Worm (Caenorhabditis elegans) whole organism, L1 larva: Measurements from ENCODE around the gene Y8A9A.2.

Experiments used
- ceh-8 ChIP-seq: fragments of 200-800 bp; sonication (Bioruptor generic); optimal IDR thresholded peaks from 2 replicates; lab custom pipeline; 2018; ENCODE audit warnings: mild to moderate bottlenecking, missing genetic modification characterization, moderate library complexity, missing compliant biosample characterization
- lin-39 ChIP-seq: fragments of 150-350 bp; optimal IDR thresholded peaks from 2 replicates; lab custom pipeline; 2014; ENCODE audit warnings: missing biosample characterization, missing genetic modification reagents, missing genetic modification characterization
- lsy-2 ChIP-seq, 2 experiments: fragments of 150-350 bp; optimal IDR thresholded peaks; 2 replicates each; lab custom pipeline; 2014; ENCODE audit warnings: missing biosample characterization in 2 of 2, missing genetic modification characterization in 2 of 2
- mdl-1 ChIP-seq, 2 experiments: fragments of 150-350 bp; optimal IDR thresholded peaks; 2 replicates each; lab custom pipeline; 2014 to 2017; ENCODE audit warnings: missing biosample characterization in 2 of 2, missing genetic modification characterization in 2 of 2, inconsistent platforms in 1 of 2
- mep-1 ChIP-seq: fragments of 150-350 bp; optimal IDR thresholded peaks from 2 replicates; lab custom pipeline; 2014; ENCODE audit warnings: missing biosample characterization, missing genetic modification characterization
- nhr-11 ChIP-seq: fragments of 150-350 bp; optimal IDR thresholded peaks from 2 replicates; lab custom pipeline; 2014; ENCODE audit warnings: missing biosample characterization, missing genetic modification characterization
- nhr-90 ChIP-seq: sonication (generic microtip); optimal IDR thresholded peaks from 2 replicates; lab custom pipeline; 2016; ENCODE audit warnings: mild to moderate bottlenecking, missing genetic modification characterization, missing compliant biosample characterization; ENCODE audit not compliant: poor library complexity
- vab-15 ChIP-seq: sonication (generic microtip); optimal IDR thresholded peaks from 2 replicates; lab custom pipeline; 2017; ENCODE audit warnings: missing genotype, mild to moderate bottlenecking, missing genetic modification characterization, missing compliant biosample characterization

- no peak for TF ChIP-seq lin-39 (tag; lab: Kevin White, UChicago)
- no peak for TF ChIP-seq nhr-11 (tag; lab: Kevin White, UChicago)
- TF ChIP-seq ceh-8 (GFP tag; lab: Kevin White, UChicago), result no peak
- TF ChIP-seq nhr-90, result no peak
- no peak for TF ChIP-seq lsy-2 (tag; optimal IDR thresholded peaks at IDR 0.05; lab: Kevin White, UChicago)
- TF ChIP-seq mep-1 (tag; lab: Kevin White, UChicago), result no peak
- no peak for TF ChIP-seq mdl-1 (tag; optimal IDR thresholded peaks at IDR 0.05; lab: Kevin White, UChicago)
- no peak for TF ChIP-seq vab-15 (tag; lab: Kevin White, UChicago)
Observed at ce11 chrII:3753598-3753997, 41.8 kb upstream of the Y8A9A.2 start, which contains the start of gene rcd-1.
